Worm (Caenorhabditis elegans) whole organism, L4 larva: Measurements from ENCODE around the gene rps-29.

Experiments
- D1046.2 ChIP-seq: fragments of 200-800 bp; sonication (Bioruptor generic); IDR thresholded peaks from 2 replicates; pipeline ENCODE4 v1.3.6; 2022; ENCODE audit warnings: missing genetic modification characterization, missing compliant biosample characterization
- F44E2.7 ChIP-seq: fragments of 200-800 bp; sonication (Bioruptor generic); IDR thresholded peaks from 2 replicates; pipeline ENCODE4 v2.1.2; 2022; ENCODE audit warnings: missing genetic modification characterization, missing compliant biosample characterization
- F49E8.2 ChIP-seq: sonication (generic microtip); optimal IDR thresholded peaks from 2 replicates; lab custom pipeline; 2016; ENCODE audit warnings: missing compliant biosample characterization, mild to moderate bottlenecking, missing genetic modification characterization, borderline replicate concordance
- Y48G9A.11 ChIP-seq: fragments of 200-800 bp; sonication (Bioruptor generic); IDR thresholded peaks from 2 replicates; pipeline ENCODE4 v1.3.6; 2022; ENCODE audit warnings: missing genetic modification reagents, missing genetic modification characterization, missing compliant biosample characterization
- Y75B8A.6 ChIP-seq: fragments of 200-800 bp; sonication (Bioruptor generic); IDR thresholded peaks from 2 replicates; pipeline ENCODE4 v1.3.6; 2022; ENCODE audit warnings: missing genetic modification reagents, missing genetic modification characterization, missing compliant biosample characterization
- ZK337.2 ChIP-seq: fragments of 200-800 bp; sonication (Bioruptor generic); IDR thresholded peaks from 2 replicates; pipeline ENCODE4 v1.3.6; 2022; ENCODE audit warnings: missing genetic modification reagents, missing genetic modification characterization, missing compliant biosample characterization
- ZK546.5 ChIP-seq, 2 experiments: sonication (generic microtip); optimal IDR thresholded peaks; 2 replicates each; lab custom pipeline; 2017; ENCODE audit warnings: missing biosample characterization in 2 of 2, missing genetic modification characterization in 2 of 2
- aha-1 ChIP-seq: fragments of 150-350 bp; peaks from one replicate; lab custom pipeline; 2014; ENCODE audit warnings: missing biosample characterization, missing genetic modification characterization
- aly-2 ChIP-seq: sonication (generic microtip); optimal IDR thresholded peaks from 2 replicates; lab custom pipeline; 2018; ENCODE audit warnings: missing biosample characterization, missing genetic modification characterization
- ceh-20 ChIP-seq: fragments of 200-800 bp; sonication (Bioruptor generic); IDR thresholded peaks from 2 replicates; pipeline ENCODE4 v1.3.6; 2022; ENCODE audit warnings: missing genetic modification reagents, missing genetic modification characterization, missing compliant biosample characterization
- ceh-62 ChIP-seq: sonication (generic microtip); optimal IDR thresholded peaks from 2 replicates; lab custom pipeline; 2017; ENCODE audit warnings: missing biosample characterization, missing genetic modification characterization
- cey-2 ChIP-seq: sonication (generic microtip); optimal IDR thresholded peaks from 3 replicates; lab custom pipeline; 2017; ENCODE audit warnings: missing genetic modification characterization, mild to moderate bottlenecking, missing compliant biosample characterization, antibody characterized with exemption, borderline replicate concordance; ENCODE audit not compliant: insufficient read depth
- daf-12 ChIP-seq: fragments of 150-350 bp; optimal IDR thresholded peaks from 2 replicates; lab custom pipeline; 2014; ENCODE audit warnings: missing biosample characterization, missing genetic modification reagents, missing genetic modification characterization
- daf-16 ChIP-seq, 3 experiments: sonication (generic microtip); optimal IDR thresholded peaks; 2 replicates each; lab custom pipeline; 2016 to 2017; ENCODE audit warnings: missing genetic modification characterization in 3 of 3, missing genetic modification reagents in 3 of 3, mild to moderate bottlenecking in 2 of 3, missing compliant biosample characterization in 2 of 3, missing biosample characterization in 1 of 3, moderate library complexity in 1 of 3
- daf-19 ChIP-seq: fragments of 200-800 bp; sonication (Bioruptor generic); conservative IDR thresholded peaks from 2 replicates; pipeline ENCODE4 v1.3.6; 2022; ENCODE audit warnings: missing genetic modification characterization, missing compliant biosample characterization
- daf-8 ChIP-seq: fragments of 200-800 bp; sonication (Bioruptor generic); IDR thresholded peaks from 2 replicates; pipeline ENCODE4 v1.3.6; 2022; ENCODE audit warnings: missing genetic modification characterization, missing compliant biosample characterization
- dmd-6 ChIP-seq: fragments of 200-800 bp; sonication (Bioruptor generic); IDR thresholded peaks from 2 replicates; pipeline ENCODE4 v1.3.6; 2022; ENCODE audit warnings: missing genetic modification reagents, missing genetic modification characterization, missing compliant biosample characterization
- dve-1 ChIP-seq: sonication (generic microtip); optimal IDR thresholded peaks from 2 replicates; lab custom pipeline; 2017; ENCODE audit warnings: antibody characterized with exemption, mild to moderate bottlenecking, missing genetic modification characterization, missing compliant biosample characterization; ENCODE audit not compliant: insufficient read depth
- egl-27 ChIP-seq: sonication (generic microtip); optimal IDR thresholded peaks from 3 replicates; lab custom pipeline; 2017; ENCODE audit warnings: missing biosample characterization, missing genetic modification reagents, missing genetic modification characterization
- hif-1 ChIP-seq, 2 experiments: sonication (generic microtip); optimal IDR thresholded peaks; 2 replicates each; lab custom pipeline; 2016 to 2017; ENCODE audit warnings: missing compliant biosample characterization in 2 of 2, missing genetic modification characterization in 2 of 2, missing genetic modification reagents in 2 of 2, missing genotype in 2 of 2, mild to moderate bottlenecking in 1 of 2
- hmg-1.1 ChIP-seq: fragments of 200-800 bp; sonication (Bioruptor generic); IDR thresholded peaks from 2 replicates; pipeline ENCODE4 v1.3.6; 2022; ENCODE audit warnings: missing genetic modification reagents, missing genetic modification characterization, missing compliant biosample characterization
- lin-1 ChIP-seq: fragments of 200-800 bp; sonication (Bioruptor generic); IDR thresholded peaks from 2 replicates; pipeline ENCODE4 v1.3.6; 2022; ENCODE audit warnings: missing genetic modification reagents, missing genetic modification characterization, missing compliant biosample characterization
- lin-15B ChIP-seq: fragments of 150-350 bp; sonication (generic microtip); optimal IDR thresholded peaks from 3 replicates; lab custom pipeline; 2014; ENCODE audit warnings: missing biosample characterization, missing genetic modification characterization
- lin-29 ChIP-seq: fragments of 200-800 bp; sonication (Bioruptor generic); IDR thresholded peaks from 2 replicates; pipeline ENCODE4 v1.3.6; 2022; ENCODE audit warnings: missing genetic modification reagents, missing genetic modification characterization, missing compliant biosample characterization
- lsy-2 ChIP-seq, 2 experiments: fragments of 150-350 bp in 1 of 2; sonication (generic microtip) in 1 of 2; optimal IDR thresholded peaks; 2 replicates each; lab custom pipeline; 2014 to 2017; ENCODE audit warnings: missing biosample characterization in 2 of 2, missing genetic modification characterization in 2 of 2
- madf-5 ChIP-seq, 2 experiments: fragments of 200-800 bp; sonication (Bioruptor generic); IDR thresholded peaks; 2 replicates each; pipeline ENCODE4 v1.3.6; 2022; ENCODE audit warnings: missing compliant biosample characterization in 2 of 2, missing genetic modification characterization in 2 of 2
- madf-9 ChIP-seq: fragments of 200-800 bp; sonication (Bioruptor generic); conservative IDR thresholded peaks from 2 replicates; pipeline ENCODE4 v1.3.6; 2022; ENCODE audit warnings: missing genetic modification reagents, missing genetic modification characterization, missing compliant biosample characterization
- mes-2 ChIP-seq: sonication (generic microtip); optimal IDR thresholded peaks from 2 replicates; lab custom pipeline; 2016; ENCODE audit warnings: missing genotype, mild to moderate bottlenecking, missing genetic modification characterization, missing compliant biosample characterization; ENCODE audit not compliant: poor library complexity, severe bottlenecking
- nhr-10 ChIP-seq: fragments of 150-350 bp; optimal IDR thresholded peaks from 2 replicates; lab custom pipeline; 2014; ENCODE audit warnings: missing biosample characterization, missing genetic modification characterization
- nhr-237 ChIP-seq: sonication (generic microtip); optimal IDR thresholded peaks from 2 replicates; lab custom pipeline; 2017; ENCODE audit warnings: missing biosample characterization, missing genetic modification characterization
- nhr-28 ChIP-seq: fragments of 150-350 bp; optimal IDR thresholded peaks from 2 replicates; lab custom pipeline; 2014; ENCODE audit warnings: missing biosample characterization, missing genetic modification characterization
- nhr-42 ChIP-seq: fragments of 200-800 bp; sonication (Bioruptor generic); IDR thresholded peaks from 2 replicates; pipeline ENCODE4 v1.3.6; 2022; ENCODE audit warnings: missing genetic modification characterization, missing compliant biosample characterization
- nhr-6 ChIP-seq: fragments of 150-350 bp; optimal IDR thresholded peaks from 2 replicates; lab custom pipeline; 2014; ENCODE audit warnings: missing biosample characterization, missing genetic modification characterization
- nhr-76 ChIP-seq: fragments of 150-350 bp; optimal IDR thresholded peaks from 2 replicates; lab custom pipeline; 2014; ENCODE audit warnings: missing biosample characterization, missing genetic modification characterization
- nhr-77 ChIP-seq: fragments of 150-350 bp; optimal IDR thresholded peaks from 2 replicates; lab custom pipeline; 2014; ENCODE audit warnings: missing biosample characterization, missing genetic modification characterization
- php-3 ChIP-seq: fragments of 200-800 bp; sonication (Bioruptor generic); IDR thresholded peaks from 2 replicates; pipeline ENCODE4 v1.3.6; 2022; ENCODE audit warnings: missing genetic modification reagents, missing genetic modification characterization, missing compliant biosample characterization
- pqm-1 ChIP-seq: sonication (generic microtip); optimal IDR thresholded peaks from 2 replicates; lab custom pipeline; 2017; ENCODE audit warnings: missing biosample characterization, missing genetic modification characterization
- saeg-2 ChIP-seq: fragments of 200-800 bp; sonication (Bioruptor generic); IDR thresholded peaks from 2 replicates; pipeline ENCODE4 v1.3.6; 2022; ENCODE audit warnings: missing genetic modification reagents, missing genetic modification characterization, missing compliant biosample characterization
- sdz-12 ChIP-seq: fragments of 200-800 bp; sonication (Bioruptor generic); optimal IDR thresholded peaks from 2 replicates; lab custom pipeline; 2018; ENCODE audit warnings: mild to moderate bottlenecking, missing genetic modification characterization, missing compliant biosample characterization
- snpc-1.2 ChIP-seq: fragments of 200-800 bp; sonication (Bioruptor generic); IDR thresholded peaks from 2 replicates; pipeline ENCODE4 v1.3.6; 2022; ENCODE audit warnings: missing genetic modification reagents, missing genetic modification characterization, missing compliant biosample characterization
- spr-1 ChIP-seq: sonication (generic microtip); optimal IDR thresholded peaks from 2 replicates; lab custom pipeline; 2016; ENCODE audit warnings: mild to moderate bottlenecking, missing genetic modification characterization, missing compliant biosample characterization
- spr-3 ChIP-seq: fragments of 200-800 bp; sonication (Bioruptor generic); optimal IDR thresholded peaks from 2 replicates; lab custom pipeline; 2018; ENCODE audit warnings: mild to moderate bottlenecking, missing genetic modification characterization, missing compliant biosample characterization
- unc-130 ChIP-seq: sonication (generic microtip); optimal IDR thresholded peaks from 2 replicates; lab custom pipeline; 2016; ENCODE audit warnings: missing genetic modification reagents, missing genetic modification characterization, missing compliant biosample characterization
- unc-39 ChIP-seq: sonication (generic microtip); optimal IDR thresholded peaks from 2 replicates; lab custom pipeline; 2017; ENCODE audit warnings: missing biosample characterization, missing genetic modification characterization
- unc-62 ChIP-seq, 3 experiments: fragments of 150-350 bp in 1 of 3; sonication (generic microtip); optimal IDR thresholded peaks in 2 of 3; peaks in 1 of 3; 1 replicate in 1 of 3; 2 replicates in 2 of 3; lab custom pipeline; 2014 to 2017; ENCODE audit warnings: missing biosample characterization in 3 of 3, missing genetic modification characterization in 3 of 3, missing genetic modification reagents in 3 of 3, missing genotype in 1 of 3
- zfp-2 ChIP-seq: sonication (generic microtip); optimal IDR thresholded peaks from 2 replicates; lab custom pipeline; 2016; ENCODE audit warnings: mild to moderate bottlenecking, missing genetic modification characterization, missing compliant biosample characterization
- zip-11 ChIP-seq: fragments of 200-800 bp; sonication (Bioruptor generic); IDR thresholded peaks from 2 replicates; pipeline ENCODE4 v1.3.6; 2022; ENCODE audit warnings: missing genetic modification characterization, missing compliant biosample characterization
- zip-2 ChIP-seq: fragments of 150-350 bp; optimal IDR thresholded peaks from 2 replicates; lab custom pipeline; 2014; ENCODE audit warnings: missing biosample characterization, missing genetic modification characterization
- ztf-7 ChIP-seq: fragments of 150-350 bp; optimal IDR thresholded peaks from 2 replicates; lab custom pipeline; 2014; ENCODE audit warnings: missing biosample characterization, missing genetic modification characterization

rps-29 gene

ce11 chrIII:833711-834442, 39.8 kb downstream of the rps-29 start (continued):
- TF ChIP-seq ztf-7 (peak; percentile 98), aha-1 (peak; percentile 99), F49E8.2 (no peak), madf-5 (GFP tag; IDR thresholded peaks at IDR 0.05; lab: Robert Waterston, UW) (peak in 1 of 2 experiments; percentile 52; a peak in 1 of 4 replicates), nhr-10 (tag; lab: Kevin White, UChicago) (peak; percentile 88), zip-11 (GFP tag; lab: Robert Waterston, UW) (no peak), nhr-28 (peak; percentile 98), lin-1 (GFP tag; lab: Robert Waterston, UW) (peak; percentile 78; the same call in 1 of the 2 replicates), nhr-237 (tag; lab: Kevin White, UChicago) (no peak), php-3 (peak; percentile 77), hmg-1.1 (GFP tag; lab: Robert Waterston, UW) (peak; percentile 90), lsy-2 (tag; optimal IDR thresholded peaks at IDR 0.05; lab: Kevin White, UChicago) (peak; percentile 78 to 92), dmd-6 (GFP tag; lab: Robert Waterston, UW) (peak; percentile 97), daf-8 (GFP tag; lab: Robert Waterston, UW) (no peak), spr-1 (tag; lab: Kevin White, UChicago) (peak; percentile 75), nhr-76 (tag; lab: Kevin White, UChicago) (peak; percentile 37), madf-9 (GFP tag; lab: Robert Waterston, UW) (peak; percentile 57; the same call in 1 of the 2 replicates), daf-12 (tag; lab: Kevin White, UChicago) (no peak), hif-1 (tag; optimal IDR thresholded peaks at IDR 0.05; lab: Kevin White, UChicago) (peak; percentile 52 to 88), zip-2 (no peak), cey-2 (peak; percentile 82), unc-62 (GFP tag; optimal IDR thresholded peaks at IDR 0.05 in 1 of 2; lab: Kevin White, UChicago) (peak; percentile 25 to 100), unc-62 (tag; optimal IDR thresholded peaks at IDR 0.05; lab: Kevin White, UChicago) (no peak), dve-1 (tag; lab: Kevin White, UChicago) (peak; percentile 98), saeg-2 (GFP tag; lab: Robert Waterston, UW) (peak; percentile 70), sdz-12 (GFP tag; lab: Kevin White, UChicago) (no peak), D1046.2 (GFP tag; lab: Robert Waterston, UW) (0 out of 2 replicates have a peak, but pooled peaks have one; percentile 48), Y48G9A.11 (GFP tag; lab: Robert Waterston, UW) (no peak), lin-15B (no peak), nhr-42 (peak; percentile 82), lin-29 (no peak), unc-130 (GFP tag; lab: Kevin White, UChicago) (no peak), snpc-1.2 (no peak), ceh-62 (tag; lab: Kevin White, UChicago) (no peak), zfp-2 (tag; lab: Kevin White, UChicago) (no peak), spr-3 (GFP tag; lab: Kevin White, UChicago) (no peak), mes-2 (tag; lab: Kevin White, UChicago) (peak; percentile 69), ceh-20 (GFP tag; lab: Robert Waterston, UW) (peak; percentile 88), daf-16 (GFP tag; optimal IDR thresholded peaks at IDR 0.05; lab: Kevin White, UChicago) (peak; percentile 17 to 53), daf-16 (tag; optimal IDR thresholded peaks at IDR 0.05; lab: Kevin White, UChicago) (peak; percentile 88), pqm-1 (tag; lab: Kevin White, UChicago) (peak; percentile 35), egl-27 (tag; lab: Kevin White, UChicago) (no peak), ZK337.2 (no peak), nhr-6 (peak; percentile 74), unc-39 (tag; lab: Kevin White, UChicago) (no peak), aly-2 (tag; lab: Kevin White, UChicago) (no peak), ZK546.5 (tag; optimal IDR thresholded peaks at IDR 0.05; lab: Kevin White, UChicago) (peak in 1 of 2 experiments; percentile 38), Y75B8A.6 (GFP tag; lab: Robert Waterston, UW) (no peak), F44E2.7 (GFP tag; lab: Robert Waterston, UW) (no peak), daf-19 (no peak), nhr-77 (tag; lab: Kevin White, UChicago) (peak; percentile 98)
